Fruit fly (Drosophila melanogaster) whole organism, embryonic: ENCODE results near the gene ND-30.

Source experiments
- CG12155 ChIP-seq: fragments of 200-800 bp; sonication (Bioruptor generic); optimal IDR thresholded peaks from 3 replicates; lab custom pipeline; 2016; ENCODE audit warnings: missing biosample characterization, missing genetic modification characterization
- CG14667 ChIP-seq: fragments of 200-800 bp; sonication (Bioruptor generic); IDR thresholded peaks from 2 replicates; pipeline ENCODE4 v1.3.6; 2022; ENCODE audit warnings: missing biosample characterization, missing genetic modification characterization
- CG17361 ChIP-seq: fragments of 200-800 bp; sonication (Bioruptor generic); IDR thresholded peaks from 3 replicates; pipeline ENCODE4 v1.3.6; 2022; ENCODE audit warnings: missing biosample characterization, missing genetic modification characterization
- CG17912 ChIP-seq: fragments of 200-800 bp; sonication (Bioruptor generic); optimal IDR thresholded peaks from 2 replicates; lab custom pipeline; 2018; ENCODE audit warnings: missing biosample characterization, mild to moderate bottlenecking, missing genetic modification characterization
- CG3163 ChIP-seq: fragments of 200-800 bp; sonication (Bioruptor generic); optimal IDR thresholded peaks from 3 replicates; lab custom pipeline; 2016; ENCODE audit warnings: missing biosample characterization, missing genetic modification characterization
- CG32772 ChIP-seq: fragments of 200-800 bp; sonication (Bioruptor generic); IDR thresholded peaks from 2 replicates; pipeline ENCODE4 v1.3.6; 2022; ENCODE audit warnings: missing biosample characterization, missing genetic modification characterization
- CG34422 ChIP-seq: fragments of 200-800 bp; sonication (Bioruptor generic); IDR thresholded peaks from 3 replicates; pipeline ENCODE4 v1.3.6; 2022; ENCODE audit warnings: missing biosample characterization, missing genetic modification characterization
- CG3726 ChIP-seq: fragments of 200-800 bp; sonication (Bioruptor generic); IDR thresholded peaks from 3 replicates; pipeline ENCODE4, ENCODE4 v1.3.6; 2022; ENCODE audit warnings: missing biosample characterization, missing genetic modification characterization
- CG6683 ChIP-seq: fragments of 200-800 bp; sonication (Bioruptor generic); optimal IDR thresholded peaks from 2 replicates; lab custom pipeline; 2017; ENCODE audit warnings: missing biosample characterization, mild to moderate bottlenecking, missing genetic modification characterization, missing genetic modification reagents
- CG6854 ChIP-seq: fragments of 200-800 bp; sonication (Bioruptor generic); optimal IDR thresholded peaks from 3 replicates; lab custom pipeline; 2017; ENCODE audit warnings: missing biosample characterization, mild to moderate bottlenecking, missing genetic modification characterization
- CG7372 ChIP-seq: fragments of 200-800 bp; sonication (Bioruptor generic); IDR thresholded peaks from 2 replicates; pipeline ENCODE4 v1.3.6; 2022; ENCODE audit warnings: missing biosample characterization, missing genetic modification characterization
- CG8281 ChIP-seq: fragments of 200-800 bp; sonication (Bioruptor generic); optimal IDR thresholded peaks from 2 replicates; lab custom pipeline; 2018; ENCODE audit warnings: missing biosample characterization, mild to moderate bottlenecking, missing genetic modification characterization, moderate library complexity
- CG8290 ChIP-seq, 3 experiments: fragments of 200-800 bp; sonication (Bioruptor generic); optimal IDR thresholded peaks; 2 replicates each; lab custom pipeline; 2016 to 2019; ENCODE audit warnings: missing biosample characterization in 3 of 3, missing genetic modification characterization in 3 of 3, mild to moderate bottlenecking in 2 of 3, moderate library complexity in 1 of 3
- CG9727 ChIP-seq: fragments of 200-800 bp; sonication (Bioruptor generic); optimal IDR thresholded peaks from 3 replicates; lab custom pipeline; 2017; ENCODE audit warnings: missing biosample characterization, mild to moderate bottlenecking, missing genetic modification characterization
- Dad ChIP-seq: fragments of 200-800 bp; sonication (Bioruptor generic); optimal IDR thresholded peaks from 3 replicates; lab custom pipeline; 2016; ENCODE audit warnings: missing biosample characterization, missing genetic modification characterization
- Dfd ChIP-seq, 2 experiments: fragments of >200 bp; optimal IDR thresholded peaks; 2 replicates each; lab custom pipeline; 2017; ENCODE audit warnings: missing biosample characterization in 2 of 2, missing genetic modification characterization in 2 of 2
- Dip3 ChIP-seq: fragments of 200-800 bp; sonication (Bioruptor generic); optimal IDR thresholded peaks from 3 replicates; lab custom pipeline; 2016; ENCODE audit warnings: missing biosample characterization, missing genetic modification characterization
- Doc2 ChIP-seq: fragments of 200-800 bp; sonication (Bioruptor generic); IDR thresholded peaks from 2 replicates; pipeline ENCODE4 v1.3.6; 2022; ENCODE audit warnings: missing biosample characterization, missing genetic modification characterization
- Fer1 ChIP-seq: fragments of 200-800 bp; sonication (Bioruptor generic); optimal IDR thresholded peaks from 2 replicates; lab custom pipeline; 2017; ENCODE audit warnings: missing biosample characterization, mild to moderate bottlenecking, missing genetic modification characterization
- Fer2 ChIP-seq: fragments of 200-800 bp; sonication (Bioruptor generic); optimal IDR thresholded peaks from 2 replicates; lab custom pipeline; 2018; ENCODE audit warnings: missing biosample characterization, mild to moderate bottlenecking, missing genetic modification characterization, moderate library complexity
- Fer3 ChIP-seq: fragments of 200-800 bp; sonication (Bioruptor generic); optimal IDR thresholded peaks from 2 replicates; lab custom pipeline; 2018; ENCODE audit warnings: missing biosample characterization, mild to moderate bottlenecking, missing genetic modification characterization, moderate library complexity
- HLHmδ ChIP-seq: fragments of 200-800 bp; sonication (Bioruptor generic); optimal IDR thresholded peaks from 2 replicates; lab custom pipeline; 2018; ENCODE audit warnings: missing biosample characterization, mild to moderate bottlenecking, missing genetic modification characterization, moderate library complexity
- Hr3 ChIP-seq: fragments of 200-800 bp; sonication (Bioruptor generic); optimal IDR thresholded peaks from 3 replicates; lab custom pipeline; 2016; ENCODE audit warnings: missing biosample characterization, missing genetic modification characterization
- Nf-YA ChIP-seq: fragments of 200-800 bp; sonication (Bioruptor generic); IDR thresholded peaks from 2 replicates; pipeline ENCODE4 v1.3.6; 2022; ENCODE audit warnings: missing biosample characterization, missing genetic modification characterization
- Nf-YB ChIP-seq: fragments of 200-800 bp; sonication (Bioruptor generic); optimal IDR thresholded peaks from 3 replicates; lab custom pipeline; 2019; ENCODE audit warnings: missing biosample characterization, mild to moderate bottlenecking, missing genetic modification characterization, moderate library complexity
- NfI ChIP-seq: fragments of 200-800 bp; sonication (Bioruptor generic); optimal IDR thresholded peaks from 3 replicates; lab custom pipeline; 2018; ENCODE audit warnings: missing biosample characterization, mild to moderate bottlenecking, missing genetic modification characterization, moderate library complexity
- Optix ChIP-seq: fragments of 200-800 bp; sonication (Bioruptor generic); IDR thresholded peaks from 3 replicates; pipeline ENCODE4 v1.3.6; 2022; ENCODE audit warnings: missing biosample characterization, missing genetic modification characterization
- ac ChIP-seq: fragments of 200-800 bp; sonication (Bioruptor generic); optimal IDR thresholded peaks from 3 replicates; lab custom pipeline; 2017; ENCODE audit warnings: missing biosample characterization, mild to moderate bottlenecking, missing genetic modification characterization
- ase ChIP-seq: fragments of 200-800 bp; sonication (Bioruptor generic); IDR thresholded peaks from 3 replicates; pipeline ENCODE4 v1.3.6; 2022; ENCODE audit warnings: missing biosample characterization, missing genetic modification characterization
- br ChIP-seq: fragments of >200 bp; optimal IDR thresholded peaks from 2 replicates; lab custom pipeline; 2017
- cg ChIP-seq: fragments of 200-800 bp; sonication (Bioruptor generic); optimal IDR thresholded peaks from 3 replicates; lab custom pipeline; 2019; ENCODE audit warnings: missing biosample characterization, mild to moderate bottlenecking, missing genetic modification characterization, moderate library complexity
- chn ChIP-seq: fragments of 200-800 bp; sonication (Bioruptor generic); optimal IDR thresholded peaks from 2 replicates; lab custom pipeline; 2016; ENCODE audit warnings: missing biosample characterization, missing genetic modification characterization
- crc ChIP-seq: fragments of 200-800 bp; sonication (Bioruptor generic); optimal IDR thresholded peaks from 2 replicates; lab custom pipeline; 2016; ENCODE audit warnings: missing biosample characterization, missing genetic modification characterization
- eve ChIP-seq, 2 experiments: fragments of >200 bp; optimal IDR thresholded peaks; 2 replicates each; lab custom pipeline; 2017; ENCODE audit warnings: missing biosample characterization in 2 of 2, missing genetic modification characterization in 2 of 2
- fu2 ChIP-seq: fragments of 200-800 bp; sonication (Bioruptor generic); optimal IDR thresholded peaks from 2 replicates; lab custom pipeline; 2016; ENCODE audit warnings: missing biosample characterization, missing genetic modification characterization
- gce ChIP-seq: fragments of 200-800 bp; sonication (Bioruptor generic); IDR thresholded peaks from 3 replicates; pipeline ENCODE4 v1.3.6; 2022; ENCODE audit warnings: missing biosample characterization, missing genetic modification characterization
- gsb ChIP-seq: fragments of 200-800 bp; sonication (Bioruptor generic); IDR thresholded peaks from 2 replicates; pipeline ENCODE4 v1.3.6; 2022; ENCODE audit warnings: missing biosample characterization, missing genetic modification characterization
- gsb-n ChIP-seq: fragments of 200-800 bp; sonication (Bioruptor generic); optimal IDR thresholded peaks from 3 replicates; lab custom pipeline; 2018; ENCODE audit warnings: missing biosample characterization, mild to moderate bottlenecking, missing genetic modification characterization
- otp ChIP-seq: fragments of 200-800 bp; sonication (Bioruptor generic); IDR thresholded peaks from 3 replicates; pipeline ENCODE4, ENCODE4 v1.3.6; 2022; ENCODE audit warnings: missing biosample characterization, missing genetic modification characterization
- peb ChIP-seq: fragments of 200-800 bp; sonication (Bioruptor generic); IDR thresholded peaks from 2 replicates; pipeline ENCODE4 v1.3.6; 2022; ENCODE audit warnings: missing biosample characterization, missing genetic modification characterization
- prd ChIP-seq, 3 experiments: fragments of >200 bp in 2 of 3; fragments of 200-800 bp in 1 of 3; sonication (Bioruptor generic) in 1 of 3; optimal IDR thresholded peaks in 2 of 3; IDR thresholded peaks in 1 of 3; 2 replicates in 2 of 3; 3 replicates in 1 of 3; pipeline versions ENCODE4 v1.3.6 to Lab custom; 2017 to 2022; ENCODE audit warnings: missing biosample characterization in 1 of 3, missing genetic modification characterization in 1 of 3
- pros ChIP-seq: fragments of 200-800 bp; sonication (Bioruptor generic); optimal IDR thresholded peaks from 3 replicates; lab custom pipeline; 2019; ENCODE audit warnings: missing biosample characterization, mild to moderate bottlenecking, missing genetic modification characterization, moderate library complexity
- ranshi ChIP-seq: fragments of 200-800 bp; sonication (Bioruptor generic); IDR thresholded peaks from 2 replicates; pipeline ENCODE4 v1.3.6; 2022; ENCODE audit warnings: missing biosample characterization, missing genetic modification characterization
- repo ChIP-seq: fragments of 200-800 bp; sonication (Bioruptor generic); optimal IDR thresholded peaks from 2 replicates; lab custom pipeline; 2016; ENCODE audit warnings: missing biosample characterization, missing genetic modification characterization
- salm ChIP-seq: fragments of 200-800 bp; sonication (Bioruptor generic); optimal IDR thresholded peaks from 2 replicates; lab custom pipeline; 2018; ENCODE audit warnings: missing biosample characterization, mild to moderate bottlenecking, missing genetic modification characterization
- sd ChIP-seq: fragments of 200-800 bp; sonication (Bioruptor generic); optimal IDR thresholded peaks from 3 replicates; lab custom pipeline; 2018; ENCODE audit warnings: missing biosample characterization, mild to moderate bottlenecking, missing genetic modification characterization, moderate library complexity
- slp2 ChIP-seq: fragments of 200-800 bp; sonication (Bioruptor generic); optimal IDR thresholded peaks from 2 replicates; lab custom pipeline; 2016; ENCODE audit warnings: missing biosample characterization, missing genetic modification characterization
- yki ChIP-seq: fragments of >200 bp; optimal IDR thresholded peaks from 3 replicates; lab custom pipeline; 2018
- zfh1 ChIP-seq: fragments of 200-800 bp; sonication (Bioruptor generic); IDR thresholded peaks from 3 replicates; pipeline ENCODE4 v1.3.6; 2022; ENCODE audit warnings: missing biosample characterization, missing genetic modification characterization

The ND-30 gene

dm6 chr3L:3148125-3149059 is 11.0 kb downstream of the ND-30 start, which contains the start of the genes Usp5 and BtbVII (continued):
- TF ChIP-seq prd (optimal IDR thresholded peaks at IDR 0.05; lab: Kevin White, UChicago) (no peak), prd (GFP tag; IDR thresholded peaks at IDR 0.05; lab: Robert Waterston, UW) (peak; percentile 62; the same call in 2 of the 3 replicates), pros (GFP tag; lab: Kevin White, UChicago) (no peak), Fer2 (no peak), sd (peak; percentile 18), CG6683 (GFP tag; lab: Kevin White, UChicago) (peak; percentile 41), CG9727 (GFP tag; lab: Kevin White, UChicago) (peak; percentile 65), Fer3 (peak; percentile 50), fu2 (GFP tag; lab: Kevin White, UChicago) (peak; percentile 28), Optix (peak; percentile 33; the same call in 1 of the 3 replicates), ac (GFP tag; lab: Kevin White, UChicago) (peak; percentile 67), Nf-YB (GFP tag; lab: Kevin White, UChicago) (peak; percentile 34), Hr3 (GFP tag; lab: Kevin White, UChicago) (peak; percentile 63), CG8281 (no peak), br (no peak), repo (no peak), gce (GFP tag; lab: Robert Waterston, UW) (no peak), CG14667 (GFP tag; lab: Robert Waterston, UW) (no peak), CG3163 (GFP tag; lab: Kevin White, UChicago) (peak; percentile 18), CG3726 (GFP tag; lab: Robert Waterston, UW) (no peak), CG6854 (GFP tag; lab: Kevin White, UChicago) (no peak), Dfd (GFP tag; optimal IDR thresholded peaks at IDR 0.05; lab: Kevin White, UChicago) (no peak), crc (GFP tag; lab: Kevin White, UChicago) (peak; percentile 22), CG32772 (GFP tag; lab: Robert Waterston, UW) (peak; percentile 62), CG17361 (GFP tag; lab: Robert Waterston, UW) (peak; percentile 30; the same call in 2 of the 3 replicates), slp2 (GFP tag; lab: Kevin White, UChicago) (peak; percentile 33), Dad (GFP tag; lab: Kevin White, UChicago) (peak; percentile 14), Fer1 (GFP tag; lab: Kevin White, UChicago) (peak; percentile 59), yki (lab: Kevin White, UChicago) (no peak), cg (GFP tag; lab: Kevin White, UChicago) (no peak), gsb-n (tag; lab: Kevin White, UChicago) (no peak), otp (GFP tag; lab: Robert Waterston, UW) (0 out of 3 replicates have a peak, but pooled peaks have one; percentile 15), Nf-YA (no peak), zfh1 (GFP tag; lab: Robert Waterston, UW) (peak; percentile 62), CG17912 (GFP tag; lab: Kevin White, UChicago) (no peak), Doc2 (GFP tag; lab: Robert Waterston, UW) (no peak), gsb (GFP tag; lab: Robert Waterston, UW) (no peak), salm (tag; lab: Kevin White, UChicago) (no peak), NfI (GFP tag; lab: Kevin White, UChicago) (peak; percentile 54), chn (peak; percentile 87), CG12155 (GFP tag; lab: Kevin White, UChicago) (peak; percentile 45), ase (GFP tag; lab: Robert Waterston, UW) (no peak; the same call in 2 of the 3 replicates), ranshi (no peak), HLHmδ (GFP tag; lab: Kevin White, UChicago) (no peak), CG34422 (GFP tag; lab: Robert Waterston, UW) (peak; percentile 86; the same call in 1 of the 3 replicates), CG7372 (GFP tag; lab: Robert Waterston, UW) (no peak), eve (GFP tag; optimal IDR thresholded peaks at IDR 0.05; lab: Kevin White, UChicago) (no peak), Dip3 (GFP tag; lab: Kevin White, UChicago) (peak; percentile 49), peb (GFP tag; lab: Robert Waterston, UW) (0 out of 2 replicates have a peak, but pooled peaks have one; percentile 17), CG8290 (GFP tag; optimal IDR thresholded peaks at IDR 0.05; lab: Kevin White, UChicago) (peak; percentile 82), CG8290 (tag; optimal IDR thresholded peaks at IDR 0.05; lab: Kevin White, UChicago) (peak in 1 of 2 experiments; percentile 80)
